Fruit fly (Drosophila melanogaster) whole organism, embryonic: ENCODE results near the gene CG16736.

ENCODE experiments used
- Antp ChIP-seq: fragments of 200-800 bp; sonication (Bioruptor generic); optimal IDR thresholded peaks from 3 replicates; lab custom pipeline; 2016; ENCODE audit warnings: missing biosample characterization, missing genetic modification characterization
- B-H1 ChIP-seq: fragments of 200-800 bp; sonication (Bioruptor generic); IDR thresholded peaks from 3 replicates; pipeline ENCODE4 v1.3.6; 2022; ENCODE audit warnings: missing biosample characterization, missing genetic modification characterization
- CG1233 ChIP-seq: fragments of 200-800 bp; sonication (Bioruptor generic); optimal IDR thresholded peaks from 4 replicates; lab custom pipeline; 2018; ENCODE audit warnings: missing biosample characterization, mild to moderate bottlenecking, missing genetic modification characterization
- CG13296 ChIP-seq: fragments of 200-800 bp; sonication (Bioruptor generic); optimal IDR thresholded peaks from 3 replicates; lab custom pipeline; 2018; ENCODE audit warnings: missing biosample characterization, mild to moderate bottlenecking, missing genetic modification characterization
- CG18764 ChIP-seq: fragments of 200-800 bp; sonication (Bioruptor generic); optimal IDR thresholded peaks from 3 replicates; lab custom pipeline; 2016; ENCODE audit warnings: missing biosample characterization, missing genetic modification characterization
- CG2120 ChIP-seq: fragments of 200-800 bp; sonication (Bioruptor generic); optimal IDR thresholded peaks from 3 replicates; lab custom pipeline; 2016; ENCODE audit warnings: missing biosample characterization, missing genetic modification characterization
- CG2875 ChIP-seq: fragments of 200-800 bp; sonication (Bioruptor generic); optimal IDR thresholded peaks from 2 replicates; lab custom pipeline; 2017; ENCODE audit warnings: missing biosample characterization, mild to moderate bottlenecking, missing genetic modification characterization, missing genetic modification reagents
- CG2889 ChIP-seq: fragments of 200-800 bp; sonication (Bioruptor generic); IDR thresholded peaks from 3 replicates; pipeline ENCODE4 v1.3.6; 2022; ENCODE audit warnings: missing biosample characterization, missing genetic modification characterization
- CG31388 ChIP-seq: fragments of 200-800 bp; sonication (Bioruptor generic); optimal IDR thresholded peaks from 2 replicates; lab custom pipeline; 2016; ENCODE audit warnings: missing biosample characterization, missing genetic modification characterization
- CG34422 ChIP-seq: fragments of 200-800 bp; sonication (Bioruptor generic); IDR thresholded peaks from 3 replicates; pipeline ENCODE4 v1.3.6; 2022; ENCODE audit warnings: missing biosample characterization, missing genetic modification characterization
- CG4707 ChIP-seq: fragments of 200-800 bp; sonication (Bioruptor generic); optimal IDR thresholded peaks from 2 replicates; lab custom pipeline; 2018; ENCODE audit warnings: missing biosample characterization, mild to moderate bottlenecking, missing genetic modification characterization, moderate library complexity
- CG7556 ChIP-seq: fragments of 200-800 bp; sonication (Bioruptor generic); optimal IDR thresholded peaks from 2 replicates; lab custom pipeline; 2017; ENCODE audit warnings: missing biosample characterization, mild to moderate bottlenecking, missing genetic modification characterization
- CG7987 ChIP-seq: fragments of 200-800 bp; sonication (Bioruptor generic); optimal IDR thresholded peaks from 2 replicates; lab custom pipeline; 2018; ENCODE audit warnings: missing biosample characterization, mild to moderate bottlenecking, missing genetic modification characterization, moderate library complexity
- Chrac-16 ChIP-seq: fragments of 200-800 bp; sonication (Bioruptor generic); optimal IDR thresholded peaks from 3 replicates; lab custom pipeline; 2016; ENCODE audit warnings: missing biosample characterization, missing genetic modification characterization
- D19B ChIP-seq: fragments of 200-800 bp; sonication (Bioruptor generic); optimal IDR thresholded peaks from 2 replicates; lab custom pipeline; 2017; ENCODE audit warnings: missing biosample characterization, mild to moderate bottlenecking, missing genetic modification characterization
- Doc2 ChIP-seq: fragments of 200-800 bp; sonication (Bioruptor generic); IDR thresholded peaks from 2 replicates; pipeline ENCODE4 v1.3.6; 2022; ENCODE audit warnings: missing biosample characterization, missing genetic modification characterization
- ERR ChIP-seq: fragments of 200-800 bp; sonication (Bioruptor generic); optimal IDR thresholded peaks from 2 replicates; lab custom pipeline; 2016; ENCODE audit warnings: missing biosample characterization, missing genetic modification characterization
- Fer3 ChIP-seq: fragments of 200-800 bp; sonication (Bioruptor generic); optimal IDR thresholded peaks from 2 replicates; lab custom pipeline; 2018; ENCODE audit warnings: missing biosample characterization, mild to moderate bottlenecking, missing genetic modification characterization, moderate library complexity
- H2.0 ChIP-seq: fragments of 200-800 bp; sonication (Bioruptor generic); IDR thresholded peaks from 2 replicates; pipeline ENCODE4 v1.3.6; 2022; ENCODE audit warnings: missing biosample characterization, missing genetic modification characterization
- Hr51 ChIP-seq, 2 experiments: fragments of 200-800 bp; sonication (Bioruptor generic); optimal IDR thresholded peaks; 2 replicates in 1 of 2; 3 replicates in 1 of 2; lab custom pipeline; 2016 to 2018; ENCODE audit warnings: missing biosample characterization in 2 of 2, missing genetic modification characterization in 2 of 2, mild to moderate bottlenecking in 1 of 2, moderate library complexity in 1 of 2
- Hsf ChIP-seq: fragments of 200-800 bp; sonication (Bioruptor generic); optimal IDR thresholded peaks from 3 replicates; lab custom pipeline; 2016; ENCODE audit warnings: missing biosample characterization, missing genetic modification characterization
- Lhr ChIP-seq: fragments of 200-800 bp; sonication (Bioruptor generic); optimal IDR thresholded peaks from 3 replicates; lab custom pipeline; 2017; ENCODE audit warnings: mild to moderate bottlenecking, missing biosample characterization, missing genetic modification reagents, missing genetic modification characterization
- MBD-R2 ChIP-seq: fragments of 200-800 bp; sonication (Bioruptor generic); IDR thresholded peaks from 2 replicates; pipeline ENCODE4 v1.3.6; 2022; ENCODE audit warnings: missing biosample characterization, missing genetic modification characterization
- MTF-1 ChIP-seq: fragments of 200-800 bp; sonication (Bioruptor generic); optimal IDR thresholded peaks from 2 replicates; lab custom pipeline; 2018; ENCODE audit warnings: missing biosample characterization, mild to moderate bottlenecking, missing genetic modification characterization, borderline replicate concordance
- Med ChIP-seq: fragments of 200-800 bp; sonication (Bioruptor generic); peaks from one replicate; lab custom pipeline; 2016; ENCODE audit warnings: missing biosample characterization, missing genetic modification characterization, mild to moderate bottlenecking, inconsistent platforms, moderate library complexity
- Ptx1 ChIP-seq: fragments of 200-800 bp; sonication (Bioruptor generic); IDR thresholded peaks from 2 replicates; pipeline ENCODE4 v1.3.6; 2022; ENCODE audit warnings: missing biosample characterization, missing genetic modification characterization
- Scr ChIP-seq: fragments of 200-800 bp; sonication (Bioruptor generic); IDR thresholded peaks from 2 replicates; pipeline ENCODE4 v1.3.6; 2022; ENCODE audit warnings: missing biosample characterization, missing genetic modification characterization; ENCODE audit not compliant: partially characterized antibody
- YL-1 ChIP-seq: fragments of 200-800 bp; sonication (Bioruptor generic); optimal IDR thresholded peaks from 3 replicates; lab custom pipeline; 2017; ENCODE audit warnings: missing biosample characterization, mild to moderate bottlenecking, missing genetic modification characterization
- ac ChIP-seq: fragments of 200-800 bp; sonication (Bioruptor generic); optimal IDR thresholded peaks from 3 replicates; lab custom pipeline; 2017; ENCODE audit warnings: missing biosample characterization, mild to moderate bottlenecking, missing genetic modification characterization
- al ChIP-seq: fragments of 200-800 bp; sonication (Bioruptor generic); IDR thresholded peaks from 2 replicates; pipeline ENCODE4 v1.3.6; 2022; ENCODE audit warnings: missing biosample characterization, missing genetic modification characterization
- ato ChIP-seq: fragments of 200-800 bp; sonication (Bioruptor generic); IDR thresholded peaks from 2 replicates; pipeline ENCODE4 v1.3.6; 2022; ENCODE audit warnings: missing biosample characterization, missing genetic modification characterization; ENCODE audit not compliant: partially characterized antibody
- az2 ChIP-seq: fragments of 200-800 bp; sonication (Bioruptor generic); optimal IDR thresholded peaks from 3 replicates; lab custom pipeline; 2016; ENCODE audit warnings: missing biosample characterization, missing genetic modification characterization
- cad ChIP-seq: fragments of >200 bp; optimal IDR thresholded peaks from 2 replicates; lab custom pipeline; 2017; ENCODE audit warnings: missing biosample characterization, missing genetic modification characterization
- crp ChIP-seq, 2 experiments: fragments of 200-800 bp; sonication (Bioruptor generic); optimal IDR thresholded peaks; 2 replicates in 1 of 2; 3 replicates in 1 of 2; lab custom pipeline; 2017; ENCODE audit warnings: missing biosample characterization in 2 of 2, missing genetic modification characterization in 2 of 2, mild to moderate bottlenecking in 1 of 2, moderate library complexity in 1 of 2
- danr ChIP-seq: fragments of 200-800 bp; sonication (Bioruptor generic); IDR thresholded peaks from 2 replicates; pipeline ENCODE4 v1.3.6; 2022; ENCODE audit warnings: missing biosample characterization, missing genetic modification characterization
- dmrt11E ChIP-seq: fragments of 200-800 bp; sonication (Bioruptor generic); optimal IDR thresholded peaks from 3 replicates; lab custom pipeline; 2018; ENCODE audit warnings: missing biosample characterization, mild to moderate bottlenecking, missing genetic modification characterization, moderate library complexity
- ems ChIP-seq: fragments of 200-800 bp; sonication (Bioruptor generic); optimal IDR thresholded peaks from 3 replicates; lab custom pipeline; 2016; ENCODE audit warnings: missing biosample characterization, missing genetic modification characterization
- gcm ChIP-seq: fragments of 200-800 bp; sonication (Bioruptor generic); optimal IDR thresholded peaks from 2 replicates; lab custom pipeline; 2019; ENCODE audit warnings: missing biosample characterization, mild to moderate bottlenecking, missing genetic modification characterization, moderate library complexity
- h ChIP-seq: fragments of >200 bp; optimal IDR thresholded peaks from 2 replicates; lab custom pipeline; 2017
- ham ChIP-seq: fragments of 200-800 bp; sonication (Bioruptor generic); IDR thresholded peaks from 2 replicates; pipeline ENCODE4 v1.3.6; 2022; ENCODE audit warnings: missing biosample characterization, missing genetic modification characterization
- ind ChIP-seq: fragments of 200-800 bp; sonication (Bioruptor generic); optimal IDR thresholded peaks from 3 replicates; lab custom pipeline; 2016; ENCODE audit warnings: missing biosample characterization, missing genetic modification characterization
- lov ChIP-seq, 2 experiments: fragments of 200-800 bp in 1 of 2; fragments of >200 bp in 1 of 2; sonication (Bioruptor generic) in 1 of 2; IDR thresholded peaks in 1 of 2; optimal IDR thresholded peaks in 1 of 2; 2 replicates in 1 of 2; 3 replicates in 1 of 2; pipeline versions ENCODE4 v1.3.6 to Lab custom; 2017 to 2022; ENCODE audit warnings: missing biosample characterization in 1 of 2, missing genetic modification characterization in 1 of 2
- nerfin-1 ChIP-seq: fragments of 200-800 bp; sonication (Bioruptor generic); optimal IDR thresholded peaks from 3 replicates; lab custom pipeline; 2019; ENCODE audit warnings: missing biosample characterization, mild to moderate bottlenecking, missing genetic modification characterization, moderate library complexity
- peb ChIP-seq: fragments of 200-800 bp; sonication (Bioruptor generic); IDR thresholded peaks from 2 replicates; pipeline ENCODE4 v1.3.6; 2022; ENCODE audit warnings: missing biosample characterization, missing genetic modification characterization
- run ChIP-seq: fragments of 200-800 bp; sonication (Bioruptor generic); optimal IDR thresholded peaks from 3 replicates; lab custom pipeline; 2018; ENCODE audit warnings: missing biosample characterization, mild to moderate bottlenecking, missing genetic modification characterization
- schlank ChIP-seq: fragments of 200-800 bp; sonication (Bioruptor generic); optimal IDR thresholded peaks from 2 replicates; lab custom pipeline; 2018; ENCODE audit warnings: missing biosample characterization, mild to moderate bottlenecking, missing genetic modification characterization
- so ChIP-seq: fragments of 200-800 bp; sonication (Bioruptor generic); IDR thresholded peaks from 3 replicates; pipeline ENCODE4 v1.3.6; 2022; ENCODE audit warnings: missing biosample characterization, missing genetic modification characterization
- vfl ChIP-seq: fragments of 200-800 bp; sonication (Bioruptor generic); optimal IDR thresholded peaks from 2 replicates; lab custom pipeline; 2016; ENCODE audit warnings: missing biosample characterization, missing genetic modification characterization
- wor ChIP-seq: fragments of 200-800 bp; sonication (Bioruptor generic); IDR thresholded peaks from 2 replicates; pipeline ENCODE4 v1.3.6; 2022; ENCODE audit warnings: missing biosample characterization, missing genetic modification characterization

CG16736 gene

dm6 chr3R:9245576-9246200 is 11.8 kb downstream of the CG16736 start, which contains the start of gene Vps15 (continued):
- TF ChIP-seq ems (GFP tag; lab: Kevin White, UChicago) (peak; percentile 77), danr (GFP tag; lab: Robert Waterston, UW) (no peak), peb (GFP tag; lab: Robert Waterston, UW) (peak; percentile 62; the same call in 1 of the 2 replicates), CG7987 (GFP tag; lab: Kevin White, UChicago) (no peak), CG4707 (GFP tag; lab: Kevin White, UChicago) (no peak), Ptx1 (peak; percentile 78), Hr51 (GFP tag; optimal IDR thresholded peaks at IDR 0.05; lab: Kevin White, UChicago) (peak; percentile 44 to 83), CG18764 (GFP tag; lab: Kevin White, UChicago) (peak; percentile 62), ato (no peak; the same call in 1 of the 2 replicates), CG2875 (peak; percentile 31), Fer3 (tag; lab: Kevin White, UChicago) (peak; percentile 82), h (lab: Kevin White, UChicago) (no peak), so (GFP tag; lab: Robert Waterston, UW) (peak; percentile 76; the same call in 2 of the 3 replicates), lov (optimal IDR thresholded peaks at IDR 0.05; lab: Kevin White, UChicago) (no peak), lov (GFP tag; IDR thresholded peaks at IDR 0.05; lab: Robert Waterston, UW) (0 out of 3 replicates have a peak, but pooled peaks have one; percentile 55), H2.0 (peak; percentile 48), Scr (GFP tag; lab: Robert Waterston, UW) (peak; percentile 91), dmrt11E (tag; lab: Kevin White, UChicago) (peak; percentile 72), al (GFP tag; lab: Robert Waterston, UW) (peak; percentile 75), Antp (GFP tag; lab: Kevin White, UChicago) (peak; percentile 56), MBD-R2 (GFP tag; lab: Robert Waterston, UW) (peak; percentile 73), gcm (peak; percentile 56), Med (peak; percentile 93), schlank (no peak), ind (GFP tag; lab: Kevin White, UChicago) (peak; percentile 78), MTF-1 (GFP tag; lab: Kevin White, UChicago) (peak; percentile 12), YL-1 (GFP tag; lab: Kevin White, UChicago) (peak; percentile 32), ac (GFP tag; lab: Kevin White, UChicago) (no peak), Lhr (GFP tag; lab: Kevin White, UChicago) (peak; percentile 19), ERR (no peak), CG2889 (GFP tag; lab: Robert Waterston, UW) (peak; percentile 89), ham (GFP tag; lab: Robert Waterston, UW) (no peak), az2 (peak; percentile 71), D19B (GFP tag; lab: Kevin White, UChicago) (peak; percentile 5), B-H1 (GFP tag; lab: Robert Waterston, UW) (peak; percentile 43; the same call in 2 of the 3 replicates), CG7556 (peak; percentile 70), crp (GFP tag; optimal IDR thresholded peaks at IDR 0.05; lab: Kevin White, UChicago) (peak; percentile 43 to 90), cad (GFP tag; lab: Kevin White, UChicago) (no peak), run (tag; lab: Kevin White, UChicago) (peak; percentile 46), CG31388 (GFP tag; lab: Kevin White, UChicago) (peak; percentile 19), CG2120 (GFP tag; lab: Kevin White, UChicago) (peak; percentile 88), wor (GFP tag; lab: Robert Waterston, UW) (no peak; the same call in 1 of the 2 replicates), nerfin-1 (peak; percentile 74), CG34422 (GFP tag; lab: Robert Waterston, UW) (peak; percentile 54; the same call in 1 of the 3 replicates), CG13296 (GFP tag; lab: Kevin White, UChicago) (peak; percentile 81), vfl (GFP tag; lab: Kevin White, UChicago) (no peak), CG1233 (GFP tag; lab: Kevin White, UChicago) (peak; percentile 36), Chrac-16 (peak; percentile 72), Doc2 (GFP tag; lab: Robert Waterston, UW) (no peak), Hsf (GFP tag; lab: Kevin White, UChicago) (peak; percentile 76)
